In the genomic region with DNA sequence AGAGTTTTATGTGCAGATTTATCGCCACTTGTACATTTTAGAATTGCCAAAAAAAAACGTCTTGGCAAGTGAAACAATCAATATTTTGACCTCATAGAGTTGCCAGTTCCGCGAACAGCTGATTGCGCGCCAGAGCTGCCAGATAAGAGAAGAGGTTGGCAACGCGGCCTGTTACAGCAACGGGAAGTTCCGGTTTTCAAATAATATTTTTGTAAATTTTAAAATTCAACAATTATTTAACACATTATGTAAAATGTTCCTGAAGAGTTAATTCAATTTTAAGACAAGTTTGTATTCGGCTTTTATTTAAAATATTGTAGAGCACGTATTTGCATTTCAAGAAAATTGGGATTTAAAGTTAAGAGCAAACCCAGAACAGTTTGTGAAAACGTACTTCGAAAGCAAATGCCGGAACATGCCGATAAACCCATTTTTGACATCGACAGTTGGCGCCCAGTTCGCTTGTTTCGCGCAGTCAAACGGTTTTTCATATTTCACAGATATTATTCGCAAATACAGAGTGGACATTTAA, we compare ENCODE assay signal across 1 fruit fly cellular context.
TF ChIP-seq lines count a peak whose summit lies in the region.

Gene prd1, minus strand, starts transcription at position 320 of the 532 bp plus-strand sequence.
Gene HisCl1, plus strand, starts transcription at position 482 of the 532 bp plus-strand sequence.

TF ChIP-seq in whole organism, embryonic, 481 proteins besides CTCF, POLR2A, EP300 and RAD21 (continued from another document and continues in another):
- TF ChIP-seq CG4730 (GFP tag; IDR thresholded peaks at IDR 0.05; lab: Robert Waterston, UW) = no peak
- no peak for TF ChIP-seq Nf-YB (GFP tag; optimal IDR thresholded peaks at IDR 0.05; lab: Kevin White, UChicago)
- no peak for TF ChIP-seq CG18262 (tag; optimal IDR thresholded peaks at IDR 0.05; lab: Kevin White, UChicago)
- no peak for TF ChIP-seq sug (tag; optimal IDR thresholded peaks at IDR 0.05; lab: Kevin White, UChicago)
- TF ChIP-seq CG17361 (GFP tag; IDR thresholded peaks at IDR 0.05; lab: Robert Waterston, UW) = peak; percentile 90
- peak; percentile 94 for TF ChIP-seq row (GFP tag; IDR thresholded peaks at IDR 0.05; lab: Robert Waterston, UW)
- peak; percentile 75 for TF ChIP-seq CG4328 (GFP tag; optimal IDR thresholded peaks at IDR 0.05; lab: Kevin White, UChicago)
- peak; percentile 65 for TF ChIP-seq ind (GFP tag; optimal IDR thresholded peaks at IDR 0.05; lab: Kevin White, UChicago)
- TF ChIP-seq corto (GFP tag; optimal IDR thresholded peaks at IDR 0.05; lab: Kevin White, UChicago) = no peak
- no peak for TF ChIP-seq H2.0 (GFP tag; IDR thresholded peaks at IDR 0.05; lab: Robert Waterston, UW)
- TF ChIP-seq HHEX (GFP tag; optimal IDR thresholded peaks at IDR 0.05; lab: Kevin White, UChicago) = peak; percentile 76
- TF ChIP-seq CG2202 (tag; optimal IDR thresholded peaks at IDR 0.05; lab: Kevin White, UChicago) = peak; percentile 31
- TF ChIP-seq MTF-1 (GFP tag; optimal IDR thresholded peaks at IDR 0.05; lab: Kevin White, UChicago; ENCODE audit: borderline replicate concordance) = peak; percentile 54
- TF ChIP-seq CG10321 (GFP tag; IDR thresholded peaks at IDR 0.05; lab: Robert Waterston, UW) = no peak
- peak; percentile 84 for TF ChIP-seq CG7839 (tag; optimal IDR thresholded peaks at IDR 0.05; lab: Kevin White, UChicago)
- peak; percentile 34 for TF ChIP-seq trh (GFP tag; optimal IDR thresholded peaks at IDR 0.05; lab: Kevin White, UChicago)
- TF ChIP-seq wor (GFP tag; IDR thresholded peaks at IDR 0.05; lab: Robert Waterston, UW) = no peak
- no peak for TF ChIP-seq inv (GFP tag; IDR thresholded peaks at IDR 0.05; lab: Robert Waterston, UW; ENCODE audit: partially characterized antibody)
- TF ChIP-seq CrebB (tag; optimal IDR thresholded peaks at IDR 0.05; lab: Kevin White, UChicago) = no peak
- TF ChIP-seq CG1792 (GFP tag; optimal IDR thresholded peaks at IDR 0.05; lab: Kevin White, UChicago) = no peak
- no peak for TF ChIP-seq sd (tag; optimal IDR thresholded peaks at IDR 0.05; lab: Kevin White, UChicago)
- TF ChIP-seq btn (GFP tag; optimal IDR thresholded peaks at IDR 0.05; lab: Kevin White, UChicago) = no peak
- TF ChIP-seq Ravus (GFP tag; IDR thresholded peaks at IDR 0.05; lab: Robert Waterston, UW) = no peak
- TF ChIP-seq CG12219 (GFP tag; optimal IDR thresholded peaks at IDR 0.05; lab: Kevin White, UChicago) = peak; percentile 51
- peak; percentile 42 for TF ChIP-seq Bteb2 (GFP tag; optimal IDR thresholded peaks at IDR 0.05; lab: Kevin White, UChicago)
- no peak for TF ChIP-seq amos (GFP tag; IDR thresholded peaks at IDR 0.05; lab: Robert Waterston, UW; ENCODE audit: partially characterized antibody)
- no peak for TF ChIP-seq CG2129 (GFP tag; IDR thresholded peaks at IDR 0.05; lab: Robert Waterston, UW; ENCODE audit: partially characterized antibody)
- peak; percentile 40 for TF ChIP-seq HLHmδ (GFP tag; optimal IDR thresholded peaks at IDR 0.05; lab: Kevin White, UChicago)
- peak in 1 of 2 experiments; percentile 100 for TF ChIP-seq Hr78 (GFP tag; optimal IDR thresholded peaks at IDR 0.05; lab: Kevin White, UChicago)
- peak; percentile 31 for TF ChIP-seq Sry-δ (GFP tag; optimal IDR thresholded peaks at IDR 0.05; lab: Kevin White, UChicago)
- peak; percentile 3 for TF ChIP-seq jing (GFP tag; optimal IDR thresholded peaks at IDR 0.05; lab: Kevin White, UChicago)
- TF ChIP-seq CG4404 (GFP tag; IDR thresholded peaks at IDR 0.05; lab: Robert Waterston, UW) = peak; percentile 51; the same call in 1 of the 2 replicates
- TF ChIP-seq Neu2 (GFP tag; optimal IDR thresholded peaks at IDR 0.05; lab: Kevin White, UChicago; ENCODE audit: borderline replicate concordance) = no peak
- no peak for TF ChIP-seq D (optimal IDR thresholded peaks at IDR 0.05; lab: Kevin White, UChicago)
- TF ChIP-seq D (GFP tag; optimal IDR thresholded peaks at IDR 0.05; lab: Kevin White, UChicago) = peak; percentile 56
- TF ChIP-seq CG15011 (GFP tag; optimal IDR thresholded peaks at IDR 0.05; lab: Kevin White, UChicago) = peak; percentile 59
- peak; percentile 71 for TF ChIP-seq CG10267 (tag; optimal IDR thresholded peaks at IDR 0.05; lab: Kevin White, UChicago)
- no peak for TF ChIP-seq Asciz (GFP tag; optimal IDR thresholded peaks at IDR 0.05; lab: Kevin White, UChicago)
- peak; percentile 56; the same call in 1 of the 2 replicates for TF ChIP-seq aop (GFP tag; IDR thresholded peaks at IDR 0.05; lab: Robert Waterston, UW)
- peak; percentile 78 for TF ChIP-seq CG7271 (tag; optimal IDR thresholded peaks at IDR 0.05; lab: Kevin White, UChicago)
- no peak for TF ChIP-seq dimm (GFP tag; IDR thresholded peaks at IDR 0.05; lab: Robert Waterston, UW)
- no peak for TF ChIP-seq fd102C (GFP tag; optimal IDR thresholded peaks at IDR 0.05; lab: Kevin White, UChicago)
- TF ChIP-seq CG1832 (GFP tag; optimal IDR thresholded peaks at IDR 0.05; lab: Kevin White, UChicago) = no peak
- peak; percentile 78 for TF ChIP-seq nerfin-1 (tag; optimal IDR thresholded peaks at IDR 0.05; lab: Kevin White, UChicago)
- TF ChIP-seq her (GFP tag; optimal IDR thresholded peaks at IDR 0.05; lab: Kevin White, UChicago) = no peak
- TF ChIP-seq crc (GFP tag; optimal IDR thresholded peaks at IDR 0.05; lab: Kevin White, UChicago) = no peak
- TF ChIP-seq CG31441 (GFP tag; IDR thresholded peaks at IDR 0.05; lab: Robert Waterston, UW) = no peak
- peak; percentile 61 for TF ChIP-seq Chrac-16 (GFP tag; optimal IDR thresholded peaks at IDR 0.05; lab: Kevin White, UChicago)
- TF ChIP-seq Scr (GFP tag; IDR thresholded peaks at IDR 0.05; lab: Robert Waterston, UW; ENCODE audit: partially characterized antibody) = no peak
- peak; percentile 70 for TF ChIP-seq CG7987 (GFP tag; optimal IDR thresholded peaks at IDR 0.05; lab: Kevin White, UChicago)
- TF ChIP-seq unpg (GFP tag; optimal IDR thresholded peaks at IDR 0.05; lab: Kevin White, UChicago) = no peak
- 0 out of 3 replicates have a peak, but pooled peaks have one; percentile 40 for TF ChIP-seq CG2199 (GFP tag; IDR thresholded peaks at IDR 0.05; lab: Robert Waterston, UW)
- TF ChIP-seq Hey (tag; optimal IDR thresholded peaks at IDR 0.05; lab: Kevin White, UChicago) = no peak
- no peak for TF ChIP-seq Dll (GFP tag; IDR thresholded peaks at IDR 0.05; lab: Robert Waterston, UW; ENCODE audit: partially characterized antibody)
- peak; percentile 5 to 46 for TF ChIP-seq tll (GFP tag; optimal IDR thresholded peaks at IDR 0.05; lab: Kevin White, UChicago)
- TF ChIP-seq Atf-2 (GFP tag; optimal IDR thresholded peaks at IDR 0.05; lab: Kevin White, UChicago) = peak; percentile 66
- peak; percentile 84 for TF ChIP-seq bcd (GFP tag; optimal IDR thresholded peaks at IDR 0.05; lab: Kevin White, UChicago)
- peak; percentile 53 for TF ChIP-seq CG10274 (GFP tag; optimal IDR thresholded peaks at IDR 0.05; lab: Kevin White, UChicago)
- peak; percentile 39; the same call in 1 of the 2 replicates for TF ChIP-seq CG32767 (GFP tag; IDR thresholded peaks at IDR 0.05; lab: Robert Waterston, UW)
- TF ChIP-seq CG15514 (GFP tag; optimal IDR thresholded peaks at IDR 0.05; lab: Kevin White, UChicago) = peak; percentile 77
- TF ChIP-seq br (optimal IDR thresholded peaks at IDR 0.05; lab: Kevin White, UChicago) = no peak
- no peak for TF ChIP-seq luna (GFP tag; optimal IDR thresholded peaks at IDR 0.05; lab: Kevin White, UChicago)
- peak; percentile 55 for TF ChIP-seq CG4424 (GFP tag; optimal IDR thresholded peaks at IDR 0.05; lab: Kevin White, UChicago)
- TF ChIP-seq CG1233 (GFP tag; optimal IDR thresholded peaks at IDR 0.05; lab: Kevin White, UChicago) = no peak
- peak; percentile 60 for TF ChIP-seq CG8281 (tag; optimal IDR thresholded peaks at IDR 0.05; lab: Kevin White, UChicago)
- peak; percentile 69 for TF ChIP-seq HmgZ (tag; optimal IDR thresholded peaks at IDR 0.05; lab: Kevin White, UChicago)
- TF ChIP-seq CG17186 (GFP tag; optimal IDR thresholded peaks at IDR 0.05; lab: Kevin White, UChicago) = peak; percentile 84
- peak; percentile 71 for TF ChIP-seq Oli (tag; optimal IDR thresholded peaks at IDR 0.05; lab: Kevin White, UChicago)
- TF ChIP-seq pros (GFP tag; optimal IDR thresholded peaks at IDR 0.05; lab: Kevin White, UChicago) = peak; percentile 36
- TF ChIP-seq maf-S (GFP tag; optimal IDR thresholded peaks at IDR 0.05; lab: Kevin White, UChicago) = peak; percentile 42
- TF ChIP-seq CG18011 (GFP tag; optimal IDR thresholded peaks at IDR 0.05; lab: Kevin White, UChicago) = no peak
- peak; percentile 38; the same call in 1 of the 2 replicates for TF ChIP-seq CG6689 (GFP tag; IDR thresholded peaks at IDR 0.05; lab: Robert Waterston, UW)
- TF ChIP-seq C15 (GFP tag; IDR thresholded peaks at IDR 0.05; lab: Robert Waterston, UW) = no peak
- no peak for TF ChIP-seq Kr (GFP tag; optimal IDR thresholded peaks at IDR 0.05; lab: Kevin White, UChicago)
- no peak for TF ChIP-seq Opbp (GFP tag; IDR thresholded peaks at IDR 0.05; lab: Robert Waterston, UW; ENCODE audit: partially characterized antibody)
- peak; percentile 50 for TF ChIP-seq CG10654 (GFP tag; optimal IDR thresholded peaks at IDR 0.05; lab: Kevin White, UChicago)
- peak; percentile 83 for TF ChIP-seq dysf (GFP tag; IDR thresholded peaks at IDR 0.05; lab: Robert Waterston, UW)
- TF ChIP-seq CG8290 (GFP tag; optimal IDR thresholded peaks at IDR 0.05; lab: Kevin White, UChicago) = peak; percentile 4
- TF ChIP-seq CG8290 (tag; optimal IDR thresholded peaks at IDR 0.05; lab: Kevin White, UChicago) = no peak
- no peak for TF ChIP-seq CG17385 (GFP tag; optimal IDR thresholded peaks at IDR 0.05; lab: Kevin White, UChicago)
- TF ChIP-seq D19A (tag; optimal IDR thresholded peaks at IDR 0.05; lab: Kevin White, UChicago) = no peak
- no peak for TF ChIP-seq Dfd (GFP tag; optimal IDR thresholded peaks at IDR 0.05; lab: Kevin White, UChicago)
- no peak for TF ChIP-seq gsb (GFP tag; IDR thresholded peaks at IDR 0.05; lab: Robert Waterston, UW)
- peak; percentile 36; the same call in 1 of the 3 replicates for TF ChIP-seq B-H1 (GFP tag; IDR thresholded peaks at IDR 0.05; lab: Robert Waterston, UW)
- no peak; the same call in 1 of the 2 replicates for TF ChIP-seq rib (GFP tag; IDR thresholded peaks at IDR 0.05; lab: Robert Waterston, UW)
- TF ChIP-seq CG7372 (GFP tag; IDR thresholded peaks at IDR 0.05; lab: Robert Waterston, UW) = peak; percentile 55; the same call in 1 of the 2 replicates
- peak; percentile 61 for TF ChIP-seq CG1602 (GFP tag; optimal IDR thresholded peaks at IDR 0.05; lab: Kevin White, UChicago)
- peak; percentile 44 for TF ChIP-seq salm (tag; optimal IDR thresholded peaks at IDR 0.05; lab: Kevin White, UChicago)
- 0 out of 2 replicates have a peak, but pooled peaks have one; percentile 32 for TF ChIP-seq Adf1 (GFP tag; IDR thresholded peaks at IDR 0.05; lab: Robert Waterston, UW)
- no peak; the same call in 1 of the 2 replicates for TF ChIP-seq GATAe (GFP tag; conservative IDR thresholded peaks at IDR 0.05; lab: Robert Waterston, UW)
- peak; percentile 53 for TF ChIP-seq Atf3 (GFP tag; optimal IDR thresholded peaks at IDR 0.05; lab: Kevin White, UChicago)
- TF ChIP-seq CG6175 (GFP tag; IDR thresholded peaks at IDR 0.05; lab: Robert Waterston, UW) = no peak
- TF ChIP-seq CG12659 (GFP tag; optimal IDR thresholded peaks at IDR 0.05; lab: Kevin White, UChicago) = peak; percentile 85
- peak; percentile 68 for TF ChIP-seq shn (GFP tag; optimal IDR thresholded peaks at IDR 0.05; lab: Kevin White, UChicago)
- peak; percentile 52 for TF ChIP-seq CG8924 (tag; optimal IDR thresholded peaks at IDR 0.05; lab: Kevin White, UChicago)
- no peak for TF ChIP-seq Nf-YA (GFP tag; IDR thresholded peaks at IDR 0.05; lab: Robert Waterston, UW)
- TF ChIP-seq so (GFP tag; IDR thresholded peaks at IDR 0.05; lab: Robert Waterston, UW) = no peak
- no peak for TF ChIP-seq zf30C (GFP tag; optimal IDR thresholded peaks at IDR 0.05; lab: Kevin White, UChicago)
- no peak for TF ChIP-seq lab (GFP tag; optimal IDR thresholded peaks at IDR 0.05; lab: Kevin White, UChicago)
- no peak for TF ChIP-seq Poxn (GFP tag; IDR thresholded peaks at IDR 0.05; lab: Robert Waterston, UW)
- peak; percentile 36 for TF ChIP-seq Bdp1 (GFP tag; optimal IDR thresholded peaks at IDR 0.05; lab: Kevin White, UChicago)
- peak; percentile 37; the same call in 1 of the 3 replicates for TF ChIP-seq H15 (GFP tag; IDR thresholded peaks at IDR 0.05; lab: Robert Waterston, UW)
- peak; percentile 49 for TF ChIP-seq kni (GFP tag; optimal IDR thresholded peaks at IDR 0.05; lab: Kevin White, UChicago)
- TF ChIP-seq Dek (tag; optimal IDR thresholded peaks at IDR 0.05; lab: Kevin White, UChicago) = peak; percentile 69
- TF ChIP-seq kay (GFP tag; optimal IDR thresholded peaks at IDR 0.05; lab: Kevin White, UChicago) = no peak
- peak in 1 of 3 experiments; percentile 59 for TF ChIP-seq lola (GFP tag; optimal IDR thresholded peaks at IDR 0.05; lab: Kevin White, UChicago)
- no peak for TF ChIP-seq CG10462 (GFP tag; optimal IDR thresholded peaks at IDR 0.05; lab: Kevin White, UChicago)
- TF ChIP-seq CG33557 (GFP tag; optimal IDR thresholded peaks at IDR 0.05; lab: Kevin White, UChicago) = peak; percentile 49
- TF ChIP-seq Sox100B (GFP tag; optimal IDR thresholded peaks at IDR 0.05; lab: Kevin White, UChicago) = no peak
- peak; percentile 36 for TF ChIP-seq CG3995 (GFP tag; optimal IDR thresholded peaks at IDR 0.05; lab: Kevin White, UChicago)
- peak; percentile 67 for TF ChIP-seq lmd (GFP tag; IDR thresholded peaks at IDR 0.05; lab: Robert Waterston, UW)
- TF ChIP-seq sima (GFP tag; optimal IDR thresholded peaks at IDR 0.05; lab: Kevin White, UChicago) = no peak
- peak; percentile 46 for TF ChIP-seq BtbVII (GFP tag; optimal IDR thresholded peaks at IDR 0.05; lab: Kevin White, UChicago)
- no peak for TF ChIP-seq yki (optimal IDR thresholded peaks at IDR 0.05; lab: Kevin White, UChicago)
- peak; percentile 55 for TF ChIP-seq E2f1 (GFP tag; IDR thresholded peaks at IDR 0.05; lab: Robert Waterston, UW)
- 0 out of 3 replicates have a peak, but pooled peaks have one; percentile 6 for TF ChIP-seq sr (GFP tag; IDR thresholded peaks at IDR 0.05; lab: Robert Waterston, UW)
- TF ChIP-seq Ptx1 (GFP tag; IDR thresholded peaks at IDR 0.05; lab: Robert Waterston, UW) = peak; percentile 76
- TF ChIP-seq CG4617 (GFP tag; optimal IDR thresholded peaks at IDR 0.05; lab: Kevin White, UChicago; ENCODE audit: borderline replicate concordance) = peak; percentile 58
- TF ChIP-seq Vsx1 (GFP tag; optimal IDR thresholded peaks at IDR 0.05; lab: Kevin White, UChicago) = no peak
- no peak for TF ChIP-seq CG10147 (GFP tag; optimal IDR thresholded peaks at IDR 0.05; lab: Kevin White, UChicago)
- peak; percentile 67 for TF ChIP-seq ftz-f1 (GFP tag; optimal IDR thresholded peaks at IDR 0.05; lab: Kevin White, UChicago)
- no peak for TF ChIP-seq chinmo (GFP tag; IDR thresholded peaks at IDR 0.05; lab: Robert Waterston, UW; ENCODE audit: partially characterized antibody)
- TF ChIP-seq CG6272 (GFP tag; IDR thresholded peaks at IDR 0.05; lab: Robert Waterston, UW) = 0 out of 2 replicates have a peak, but pooled peaks have one; percentile 27
